Fruit fly (Drosophila melanogaster) whole organism, adult: ENCODE data around the gene CG13712.

Source experiments
- CG12768 ChIP-seq: fragments of 200-800 bp; sonication (Bioruptor generic); optimal IDR thresholded peaks from 2 replicates; lab custom pipeline; 2017; ENCODE audit warnings: missing biosample characterization, missing genetic modification characterization, mild to moderate bottlenecking, moderate library complexity, missing genetic modification reagents
- Hr96 ChIP-seq: fragments of 200-800 bp; sonication (Bioruptor generic); optimal IDR thresholded peaks from 2 replicates; lab custom pipeline; 2016; ENCODE audit warnings: missing biosample characterization, missing genetic modification characterization
- bab1 ChIP-seq: fragments of 200-800 bp; sonication (Bioruptor generic); optimal IDR thresholded peaks from 3 replicates; lab custom pipeline; 2019; ENCODE audit warnings: missing biosample characterization, mild to moderate bottlenecking, missing genetic modification characterization, moderate library complexity
- kay ChIP-seq: fragments of 200-800 bp; sonication (Bioruptor generic); peaks from one replicate; lab custom pipeline; 2016; ENCODE audit warnings: missing biosample characterization, missing genetic modification characterization, borderline replicate concordance
- toe ChIP-seq: fragments of 200-800 bp; sonication (Bioruptor generic); optimal IDR thresholded peaks from 2 replicates; lab custom pipeline; 2016; ENCODE audit warnings: missing biosample characterization, missing genetic modification characterization

- no peak for TF ChIP-seq Hr96 (GFP tag; lab: Kevin White, UChicago)
- TF ChIP-seq CG12768 (GFP tag; lab: Kevin White, UChicago), result no peak
- TF ChIP-seq toe (GFP tag; lab: Kevin White, UChicago), result no peak
- TF ChIP-seq bab1 (GFP tag; lab: Kevin White, UChicago), result no peak
- no peak for TF ChIP-seq kay (GFP tag; lab: Kevin White, UChicago)
Measured at dm6 chr3L:4697301-4697700, 12.4 kb downstream of the CG13712 start, which contains the start of gene CG13713.
